Fruit fly (Drosophila melanogaster): ENCODE results near the gene CG32365.

Gene CG32365

DNA sequence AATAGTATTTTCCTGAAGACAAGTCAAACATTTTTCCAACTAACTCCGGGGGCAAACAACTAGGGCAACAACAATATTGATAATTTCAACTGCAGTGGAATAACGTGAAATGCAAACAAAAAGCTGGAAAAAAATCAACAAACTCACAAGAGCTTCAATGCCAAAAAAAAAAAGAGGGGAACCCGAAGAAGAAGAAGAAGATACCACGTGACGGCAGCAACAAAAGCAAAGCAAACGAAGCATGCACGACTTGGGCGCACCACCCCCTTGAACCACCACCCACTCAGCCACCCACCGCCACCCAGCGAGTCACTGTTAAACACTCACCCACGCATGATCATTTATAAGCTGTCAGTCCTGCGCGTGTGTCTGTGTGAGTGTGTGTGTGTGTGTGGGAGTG lies 9.0 kb upstream of the CG32365 start (continued):
- TF ChIP-seq CG11247 (GFP tag; IDR thresholded peaks at IDR 0.05), result no peak
- TF ChIP-seq CG43689 (GFP tag; IDR thresholded peaks at IDR 0.05), result no peak
- no peak for TF ChIP-seq Antp (GFP tag; optimal IDR thresholded peaks at IDR 0.05)
- no peak for TF ChIP-seq sim (GFP tag; IDR thresholded peaks at IDR 0.05)
- TF ChIP-seq CG18476 (GFP tag; optimal IDR thresholded peaks at IDR 0.05), result no peak
- TF ChIP-seq Hr51 (GFP tag; optimal IDR thresholded peaks at IDR 0.05), result peak in 1 of 2 experiments; percentile 6
- no peak for TF ChIP-seq cas (GFP tag; IDR thresholded peaks at IDR 0.05)
- peak; percentile 90 for TF ChIP-seq cwo (GFP tag; optimal IDR thresholded peaks at IDR 0.05)
- TF ChIP-seq sens-2 (GFP tag; IDR thresholded peaks at IDR 0.05), result no peak
- TF ChIP-seq nom (GFP tag; optimal IDR thresholded peaks at IDR 0.05), result no peak
- no peak for TF ChIP-seq NK7.1 (GFP tag; optimal IDR thresholded peaks at IDR 0.05)
- no peak for TF ChIP-seq CG6175 (GFP tag; IDR thresholded peaks at IDR 0.05)
- no peak for TF ChIP-seq Ssrp (tag; optimal IDR thresholded peaks at IDR 0.05)
- TF ChIP-seq CG18262 (tag; optimal IDR thresholded peaks at IDR 0.05), result peak; percentile 5
- no peak for TF ChIP-seq fu2 (GFP tag; optimal IDR thresholded peaks at IDR 0.05)
- peak; percentile 12 for TF ChIP-seq dmrt11E (tag; optimal IDR thresholded peaks at IDR 0.05)
- TF ChIP-seq Sry-β (GFP tag; optimal IDR thresholded peaks at IDR 0.05), result no peak
- no peak for TF ChIP-seq Lhr (GFP tag; optimal IDR thresholded peaks at IDR 0.05)
- no peak for TF ChIP-seq bowl (GFP tag; IDR thresholded peaks at IDR 0.05)
- no peak for TF ChIP-seq CG1647 (GFP tag; optimal IDR thresholded peaks at IDR 0.05)
- TF ChIP-seq HmgZ (tag; optimal IDR thresholded peaks at IDR 0.05), result no peak
- TF ChIP-seq abd-A (tag; optimal IDR thresholded peaks at IDR 0.05), result peak; percentile 12
- no peak for TF ChIP-seq Ets65A (GFP tag)
- no peak for TF ChIP-seq CG6272 (GFP tag; IDR thresholded peaks at IDR 0.05)
- no peak for TF ChIP-seq da (GFP tag; optimal IDR thresholded peaks at IDR 0.05)
- TF ChIP-seq CG13894 (tag; optimal IDR thresholded peaks at IDR 0.05), result no peak
- no peak for TF ChIP-seq D19A (tag; optimal IDR thresholded peaks at IDR 0.05)
- peak; percentile 28 for TF ChIP-seq CG33557 (GFP tag; optimal IDR thresholded peaks at IDR 0.05)
- no peak for TF ChIP-seq CG6683 (GFP tag; optimal IDR thresholded peaks at IDR 0.05)
- TF ChIP-seq CG42726 (GFP tag; IDR thresholded peaks at IDR 0.05; ENCODE audit: partially characterized antibody), result no peak
- peak; percentile 84 for TF ChIP-seq CG17385 (GFP tag; optimal IDR thresholded peaks at IDR 0.05)
- TF ChIP-seq h (optimal IDR thresholded peaks at IDR 0.05), result no peak
- TF ChIP-seq pfk (GFP tag; optimal IDR thresholded peaks at IDR 0.05), result peak; percentile 13
- TF ChIP-seq CG17612 (GFP tag; IDR thresholded peaks at IDR 0.05), result no peak
- TF ChIP-seq CG9797 (GFP tag; optimal IDR thresholded peaks at IDR 0.05), result no peak
- TF ChIP-seq Bdp1 (GFP tag; optimal IDR thresholded peaks at IDR 0.05), result no peak
- no peak for TF ChIP-seq Aef1 (GFP tag; IDR thresholded peaks at IDR 0.05)
- TF ChIP-seq prd (optimal IDR thresholded peaks at IDR 0.05), result no peak
- no peak for TF ChIP-seq prd (GFP tag; IDR thresholded peaks at IDR 0.05)
- no peak for TF ChIP-seq caup (GFP tag; optimal IDR thresholded peaks at IDR 0.05; ENCODE audit: severe bottlenecking)
- no peak for TF ChIP-seq ham (GFP tag; IDR thresholded peaks at IDR 0.05)
- no peak for TF ChIP-seq fd3F (GFP tag; optimal IDR thresholded peaks at IDR 0.05)
- peak; percentile 14 for TF ChIP-seq Sox100B (GFP tag; optimal IDR thresholded peaks at IDR 0.05)
- no peak for TF ChIP-seq zfh1 (GFP tag; IDR thresholded peaks at IDR 0.05)
- no peak for TF ChIP-seq gfzf (GFP tag; optimal IDR thresholded peaks at IDR 0.05)
- no peak for TF ChIP-seq fd96Cb (tag; optimal IDR thresholded peaks at IDR 0.05)
- TF ChIP-seq Spps (tag; optimal IDR thresholded peaks at IDR 0.05), result no peak
- peak; percentile 18 for TF ChIP-seq CG8290 (GFP tag; optimal IDR thresholded peaks at IDR 0.05)
- peak; percentile 14 to 22 for TF ChIP-seq CG8290 (tag; optimal IDR thresholded peaks at IDR 0.05)
- no peak for TF ChIP-seq ind (GFP tag; optimal IDR thresholded peaks at IDR 0.05)
- TF ChIP-seq CG34224 (GFP tag; IDR thresholded peaks at IDR 0.05; ENCODE audit: partially characterized antibody), result no peak
- TF ChIP-seq CG10543 (GFP tag; optimal IDR thresholded peaks at IDR 0.05), result peak; percentile 56

All from whole organism, embryonic.